Worm (Caenorhabditis elegans) whole organism, L1 larva: Measurements from ENCODE around the gene srbc-65.

Experiments
- aha-1 ChIP-seq: fragments of 150-350 bp; optimal IDR thresholded peaks from 2 replicates; lab custom pipeline; 2014; ENCODE audit warnings: missing biosample characterization, missing genetic modification characterization
- ama-1 ChIP-seq: fragments of 150-350 bp; optimal IDR thresholded peaks from 2 replicates; lab custom pipeline; 2014
- ceh-82 ChIP-seq, 3 experiments: fragments of 150-350 bp in 1 of 3; sonication (generic microtip) in 2 of 3; optimal IDR thresholded peaks; 2 replicates each; lab custom pipeline; 2014 to 2017; ENCODE audit warnings: missing biosample characterization in 3 of 3, missing genetic modification characterization in 3 of 3
- egl-27 ChIP-seq, 2 experiments: fragments of 150-350 bp in 1 of 2; sonication (generic microtip); optimal IDR thresholded peaks; 3 replicates each; lab custom pipeline; 2017 to 2018; ENCODE audit warnings: missing biosample characterization in 2 of 2, missing genetic modification characterization in 2 of 2, missing genetic modification reagents in 2 of 2
- fkh-10 ChIP-seq: sonication (generic microtip); optimal IDR thresholded peaks from 2 replicates; lab custom pipeline; 2017; ENCODE audit warnings: missing biosample characterization, missing genetic modification reagents, missing genetic modification characterization
- fos-1 ChIP-seq: fragments of 150-350 bp; optimal IDR thresholded peaks from 2 replicates; lab custom pipeline; 2014; ENCODE audit warnings: missing biosample characterization, missing genetic modification characterization
- mef-2 ChIP-seq: fragments of 150-350 bp; optimal IDR thresholded peaks from 2 replicates; lab custom pipeline; 2014; ENCODE audit warnings: missing biosample characterization, missing genetic modification characterization
- mep-1 ChIP-seq: fragments of 150-350 bp; optimal IDR thresholded peaks from 2 replicates; lab custom pipeline; 2014; ENCODE audit warnings: missing biosample characterization, missing genetic modification characterization
- snpc-4 ChIP-seq: fragments of 150-350 bp; optimal IDR thresholded peaks from 2 replicates; lab custom pipeline; 2014; ENCODE audit warnings: missing biosample characterization, missing genetic modification characterization
- sptf-1 ChIP-seq: fragments of 150-350 bp; optimal IDR thresholded peaks from 2 replicates; lab custom pipeline; 2014; ENCODE audit warnings: missing biosample characterization, missing genetic modification characterization
- unc-130 ChIP-seq: fragments of 150-350 bp; optimal IDR thresholded peaks from 2 replicates; lab custom pipeline; 2017; ENCODE audit warnings: missing biosample characterization, missing genetic modification characterization, inconsistent platforms
- unc-62 ChIP-seq: fragments of 150-350 bp; optimal IDR thresholded peaks from 2 replicates; lab custom pipeline; 2014; ENCODE audit warnings: missing biosample characterization, missing genetic modification reagents, missing genetic modification characterization
- ztf-11 ChIP-seq, 2 experiments: sonication (generic microtip); optimal IDR thresholded peaks; 2 replicates each; lab custom pipeline; 2016 to 2017; ENCODE audit warnings: missing genetic modification characterization in 2 of 2, missing biosample characterization in 1 of 2, missing compliant biosample characterization in 1 of 2

DNA sequence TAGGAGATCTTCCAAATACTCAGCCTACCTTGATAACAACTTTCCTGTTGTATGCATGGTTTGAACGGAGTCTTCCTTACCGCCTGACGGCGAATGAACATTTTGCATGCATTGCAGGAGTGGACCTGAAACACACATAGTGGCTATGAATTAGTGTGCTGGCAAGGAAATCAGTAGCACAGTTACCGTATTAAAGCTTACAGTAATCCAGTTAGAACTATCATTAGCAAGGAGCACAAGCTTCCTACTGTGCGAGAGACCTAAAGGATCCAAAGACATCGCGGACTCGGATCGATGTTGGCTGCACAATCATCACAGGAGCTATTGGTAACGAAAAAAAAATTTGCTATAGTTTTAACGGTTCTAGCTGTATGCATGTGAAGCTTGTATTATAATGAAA, 19.9 kb downstream of the srbc-65 start, which contains the start of gene nhr-233:
- no peak for TF ChIP-seq fkh-10 (GFP tag; lab: Kevin White, UChicago)
- TF ChIP-seq mef-2 (tag; lab: Kevin White, UChicago) = no peak
- TF ChIP-seq snpc-4 (tag; lab: Kevin White, UChicago) = no peak
- TF ChIP-seq unc-62 = no peak
- no peak for TF ChIP-seq ama-1 (lab: Kevin White, UChicago)
- TF ChIP-seq mep-1 (tag; lab: Kevin White, UChicago) = no peak
- TF ChIP-seq aha-1 (tag; lab: Kevin White, UChicago) = no peak
- no peak for TF ChIP-seq fos-1
- no peak for TF ChIP-seq ztf-11 (tag; optimal IDR thresholded peaks at IDR 0.05; lab: Kevin White, UChicago)
- no peak for TF ChIP-seq sptf-1 (tag; lab: Kevin White, UChicago)
- TF ChIP-seq ceh-82 (tag; optimal IDR thresholded peaks at IDR 0.05; lab: Kevin White, UChicago) = no peak
- no peak for TF ChIP-seq unc-130 (tag; lab: Kevin White, UChicago)
- no peak for TF ChIP-seq egl-27 (tag; optimal IDR thresholded peaks at IDR 0.05; lab: Kevin White, UChicago)
